Worm (Caenorhabditis elegans) whole organism, mixed stage, embryonic: ENCODE measurements around the gene Y54G2A.15.

ENCODE experiments used
- M03D4.4 ChIP-seq: sonication (generic microtip); optimal IDR thresholded peaks from 2 replicates; lab custom pipeline; 2017; ENCODE audit warnings: mild to moderate bottlenecking, missing genetic modification characterization, missing compliant biosample characterization
- blmp-1 ChIP-seq: fragments of 150-350 bp; optimal IDR thresholded peaks from 2 replicates; lab custom pipeline; 2014; ENCODE audit warnings: missing biosample characterization, missing genetic modification characterization
- ceh-43 ChIP-seq: fragments of 200-800 bp; sonication (Bioruptor generic); optimal IDR thresholded peaks from 2 replicates; lab custom pipeline; 2018; ENCODE audit warnings: mild to moderate bottlenecking, missing genetic modification characterization, moderate library complexity, missing compliant biosample characterization
- ces-1 ChIP-seq: fragments of 150-350 bp; optimal IDR thresholded peaks from 2 replicates; lab custom pipeline; 2014; ENCODE audit warnings: missing biosample characterization, missing genetic modification reagents, missing genetic modification characterization
- elt-1 ChIP-seq: sonication (generic microtip); optimal IDR thresholded peaks from 2 replicates; lab custom pipeline; 2017; ENCODE audit warnings: missing genetic modification characterization, mild to moderate bottlenecking, missing compliant biosample characterization, antibody characterized with exemption, moderate library complexity, borderline replicate concordance; ENCODE audit not compliant: insufficient read depth
- lsy-2 ChIP-seq: fragments of 150-350 bp; optimal IDR thresholded peaks from 2 replicates; lab custom pipeline; 2014; ENCODE audit warnings: missing biosample characterization, missing genetic modification characterization
- mab-5 ChIP-seq: fragments of 150-350 bp; optimal IDR thresholded peaks from 2 replicates; lab custom pipeline; 2014; ENCODE audit warnings: missing biosample characterization, missing genetic modification characterization
- nhr-12 ChIP-seq: fragments of 150-350 bp; optimal IDR thresholded peaks from 2 replicates; lab custom pipeline; 2014; ENCODE audit warnings: missing biosample characterization, missing genetic modification characterization
- nhr-237 ChIP-seq: fragments of 150-350 bp; optimal IDR thresholded peaks from 2 replicates; lab custom pipeline; 2014; ENCODE audit warnings: missing biosample characterization, missing genetic modification characterization
- nhr-76 ChIP-seq: sonication (generic microtip); optimal IDR thresholded peaks from 2 replicates; lab custom pipeline; 2017; ENCODE audit warnings: missing biosample characterization, missing genetic modification characterization
- snpc-4 ChIP-seq: fragments of 150-350 bp; optimal IDR thresholded peaks from 2 replicates; lab custom pipeline; 2014; ENCODE audit warnings: missing biosample characterization, missing genetic modification characterization
- unc-120 ChIP-seq: sonication (generic microtip); optimal IDR thresholded peaks from 2 replicates; lab custom pipeline; 2017; ENCODE audit warnings: missing genetic modification characterization, missing compliant biosample characterization; ENCODE audit not compliant: poor library complexity, severe bottlenecking
- unc-62 ChIP-seq: fragments of 150-350 bp; optimal IDR thresholded peaks from 2 replicates; lab custom pipeline; 2014; ENCODE audit warnings: missing biosample characterization, missing genetic modification reagents, missing genetic modification characterization

- TF ChIP-seq unc-120 (tag; lab: Kevin White, UChicago) (peak; percentile 71), ces-1 (no peak), mab-5 (tag; lab: Kevin White, UChicago) (no peak), M03D4.4 (tag; lab: Kevin White, UChicago) (peak; percentile 76), nhr-237 (no peak), blmp-1 (tag; lab: Kevin White, UChicago) (no peak), unc-62 (GFP tag; lab: Kevin White, UChicago) (no peak), elt-1 (no peak), nhr-12 (no peak), ceh-43 (peak; percentile 7), snpc-4 (no peak), nhr-76 (tag; lab: Kevin White, UChicago) (no peak), lsy-2 (tag; lab: Kevin White, UChicago) (no peak)
These were observed 38.3 kb downstream of the Y54G2A.15 start, which contains the start of gene Y54G2A.45 for ce11 chrIV:2805525-2805924.
